Worm (Caenorhabditis elegans) whole organism, early embryonic: Measurements from ENCODE around the gene odr-3.

Experiments
- ama-1 ChIP-seq: fragments of 150-350 bp; optimal IDR thresholded peaks from 2 replicates; lab custom pipeline; 2014
- ceh-13 ChIP-seq: fragments of 200-800 bp; sonication (Bioruptor generic); optimal IDR thresholded peaks from 2 replicates; lab custom pipeline; 2018; ENCODE audit warnings: mild to moderate bottlenecking, missing genetic modification characterization, missing compliant biosample characterization
- hmbx-1 ChIP-seq: sonication (generic microtip); optimal IDR thresholded peaks from 2 replicates; lab custom pipeline; 2016; ENCODE audit warnings: mild to moderate bottlenecking, missing genetic modification characterization, missing compliant biosample characterization
- hmg-4 ChIP-seq: fragments of 200-800 bp; sonication (Bioruptor generic); optimal IDR thresholded peaks from 2 replicates; lab custom pipeline; 2018; ENCODE audit warnings: mild to moderate bottlenecking, missing genetic modification characterization, missing compliant biosample characterization
- pes-1 ChIP-seq: fragments of 200-800 bp; sonication (Bioruptor generic); IDR thresholded peaks from 2 replicates; pipeline ENCODE4 v1.3.6; 2022; ENCODE audit warnings: missing genetic modification reagents, missing genetic modification characterization, missing compliant biosample characterization
- scrt-1 ChIP-seq: fragments of 200-800 bp; sonication (Bioruptor generic); IDR thresholded peaks from 2 replicates; pipeline ENCODE4 v1.3.6; 2022; ENCODE audit warnings: missing genetic modification characterization, missing compliant biosample characterization
- sea-1 ChIP-seq: fragments of 200-800 bp; sonication (Bioruptor generic); conservative IDR thresholded peaks from 2 replicates; pipeline ENCODE4 v1.3.6; 2022; ENCODE audit warnings: missing genetic modification characterization, missing compliant biosample characterization

- no peak for TF ChIP-seq pes-1 (GFP tag; lab: Robert Waterston, UW)
- TF ChIP-seq scrt-1 (GFP tag; lab: Robert Waterston, UW), result no peak
- no peak for TF ChIP-seq sea-1
- no peak for TF ChIP-seq ceh-13
- no peak for TF ChIP-seq hmg-4 (GFP tag; lab: Kevin White, UChicago)
- TF ChIP-seq ama-1 (lab: Kevin White, UChicago), result no peak
- TF ChIP-seq hmbx-1, result no peak
Observed at ce11 chrV:13249436-13249835, at the start of gene odr-3.
